Fruit fly (Drosophila melanogaster) whole organism, embryonic: ENCODE measurements around the gene mof.

Experiments used
- B-H2 ChIP-seq: fragments of 200-800 bp; sonication (Bioruptor generic); optimal IDR thresholded peaks from 2 replicates; lab custom pipeline; 2018; ENCODE audit warnings: missing biosample characterization, mild to moderate bottlenecking, missing genetic modification characterization
- CG10321 ChIP-seq: fragments of 200-800 bp; sonication (Bioruptor generic); IDR thresholded peaks from 2 replicates; pipeline ENCODE4 v1.3.6; 2022; ENCODE audit warnings: missing biosample characterization, missing genetic modification characterization
- CG10654 ChIP-seq: fragments of 200-800 bp; sonication (Bioruptor generic); optimal IDR thresholded peaks from 2 replicates; lab custom pipeline; 2016; ENCODE audit warnings: missing biosample characterization, missing genetic modification characterization
- CG12104 ChIP-seq: fragments of 200-800 bp; sonication (Bioruptor generic); optimal IDR thresholded peaks from 3 replicates; lab custom pipeline; 2016; ENCODE audit warnings: missing biosample characterization, missing genetic modification characterization
- CG12219 ChIP-seq: fragments of 200-800 bp; sonication (Bioruptor generic); optimal IDR thresholded peaks from 3 replicates; lab custom pipeline; 2018; ENCODE audit warnings: missing biosample characterization, mild to moderate bottlenecking, missing genetic modification characterization
- CG12299 ChIP-seq: fragments of 200-800 bp; sonication (Bioruptor generic); optimal IDR thresholded peaks from 2 replicates; lab custom pipeline; 2018; ENCODE audit warnings: missing biosample characterization, mild to moderate bottlenecking, missing genetic modification characterization
- CG12391 ChIP-seq: fragments of 200-800 bp; sonication (Bioruptor generic); optimal IDR thresholded peaks from 3 replicates; lab custom pipeline; 2018; ENCODE audit warnings: missing biosample characterization, mild to moderate bottlenecking, missing genetic modification characterization, moderate library complexity
- CG13775 ChIP-seq: fragments of 200-800 bp; sonication (Bioruptor generic); optimal IDR thresholded peaks from 3 replicates; lab custom pipeline; 2017; ENCODE audit warnings: missing biosample characterization, mild to moderate bottlenecking, missing genetic modification characterization
- CG1647 ChIP-seq: fragments of 200-800 bp; sonication (Bioruptor generic); optimal IDR thresholded peaks from 3 replicates; lab custom pipeline; 2016; ENCODE audit warnings: missing biosample characterization, missing genetic modification characterization
- CG17912 ChIP-seq: fragments of 200-800 bp; sonication (Bioruptor generic); optimal IDR thresholded peaks from 2 replicates; lab custom pipeline; 2018; ENCODE audit warnings: missing biosample characterization, mild to moderate bottlenecking, missing genetic modification characterization
- CG18619 ChIP-seq: fragments of 200-800 bp; sonication (Bioruptor generic); optimal IDR thresholded peaks from 3 replicates; lab custom pipeline; 2017; ENCODE audit warnings: missing biosample characterization, mild to moderate bottlenecking, missing genetic modification characterization
- CG30403 ChIP-seq: fragments of 200-800 bp; sonication (Bioruptor generic); optimal IDR thresholded peaks from 3 replicates; lab custom pipeline; 2016; ENCODE audit warnings: missing biosample characterization, missing genetic modification characterization
- CG43689 ChIP-seq: fragments of 200-800 bp; sonication (Bioruptor generic); IDR thresholded peaks from 2 replicates; pipeline ENCODE4 v1.3.6; 2022; ENCODE audit warnings: missing biosample characterization, missing genetic modification characterization
- CG4617 ChIP-seq: fragments of 200-800 bp; sonication (Bioruptor generic); optimal IDR thresholded peaks from 3 replicates; lab custom pipeline; 2016; ENCODE audit warnings: missing biosample characterization, missing genetic modification characterization, borderline replicate concordance
- CG5180 ChIP-seq: fragments of 200-800 bp; sonication (Bioruptor generic); optimal IDR thresholded peaks from 3 replicates; lab custom pipeline; 2017; ENCODE audit warnings: missing biosample characterization, missing genetic modification characterization, mild to moderate bottlenecking, moderate library complexity, missing genetic modification reagents
- CG7357 ChIP-seq: fragments of 200-800 bp; sonication (Bioruptor generic); IDR thresholded peaks from 3 replicates; pipeline ENCODE4 v1.3.6; 2022; ENCODE audit warnings: missing biosample characterization, missing genetic modification characterization
- CG7987 ChIP-seq: fragments of 200-800 bp; sonication (Bioruptor generic); optimal IDR thresholded peaks from 2 replicates; lab custom pipeline; 2018; ENCODE audit warnings: missing biosample characterization, mild to moderate bottlenecking, missing genetic modification characterization, moderate library complexity
- CkIIα-i1 ChIP-seq: fragments of 200-800 bp; sonication (Bioruptor generic); IDR thresholded peaks from 2 replicates; pipeline ENCODE4 v1.3.6; 2022; ENCODE audit warnings: missing biosample characterization, missing genetic modification characterization
- Elba2 ChIP-seq: fragments of 200-800 bp; sonication (Bioruptor generic); optimal IDR thresholded peaks from 3 replicates; lab custom pipeline; 2016; ENCODE audit warnings: missing biosample characterization, missing genetic modification characterization
- Gug ChIP-seq: fragments of 200-800 bp; sonication (Bioruptor generic); IDR thresholded peaks from 4 replicates; pipeline ENCODE4 v1.3.6; 2022; ENCODE audit warnings: missing biosample characterization, missing genetic modification characterization
- Hand ChIP-seq: fragments of 200-800 bp; sonication (Bioruptor generic); optimal IDR thresholded peaks from 2 replicates; lab custom pipeline; 2017; ENCODE audit warnings: mild to moderate bottlenecking, missing biosample characterization, missing genetic modification reagents, missing genetic modification characterization
- Hr3 ChIP-seq: fragments of 200-800 bp; sonication (Bioruptor generic); optimal IDR thresholded peaks from 3 replicates; lab custom pipeline; 2016; ENCODE audit warnings: missing biosample characterization, missing genetic modification characterization
- MTF-1 ChIP-seq: fragments of 200-800 bp; sonication (Bioruptor generic); optimal IDR thresholded peaks from 2 replicates; lab custom pipeline; 2018; ENCODE audit warnings: missing biosample characterization, mild to moderate bottlenecking, missing genetic modification characterization, borderline replicate concordance
- Nf-YA ChIP-seq: fragments of 200-800 bp; sonication (Bioruptor generic); IDR thresholded peaks from 2 replicates; pipeline ENCODE4 v1.3.6; 2022; ENCODE audit warnings: missing biosample characterization, missing genetic modification characterization
- Scr ChIP-seq: fragments of 200-800 bp; sonication (Bioruptor generic); IDR thresholded peaks from 2 replicates; pipeline ENCODE4 v1.3.6; 2022; ENCODE audit warnings: missing biosample characterization, missing genetic modification characterization; ENCODE audit not compliant: partially characterized antibody
- Sin3A ChIP-seq: fragments of >200 bp; optimal IDR thresholded peaks from 2 replicates; lab custom pipeline; 2018
- Six4 ChIP-seq: fragments of 200-800 bp; sonication (Bioruptor generic); optimal IDR thresholded peaks from 2 replicates; lab custom pipeline; 2016; ENCODE audit warnings: missing biosample characterization, missing genetic modification characterization
- Sox102F ChIP-seq: fragments of 200-800 bp; sonication (Bioruptor generic); optimal IDR thresholded peaks from 2 replicates; lab custom pipeline; 2018; ENCODE audit warnings: missing biosample characterization, mild to moderate bottlenecking, missing genetic modification characterization, moderate library complexity
- Ssrp ChIP-seq: fragments of 200-800 bp; sonication (Bioruptor generic); optimal IDR thresholded peaks from 2 replicates; lab custom pipeline; 2018; ENCODE audit warnings: missing biosample characterization, mild to moderate bottlenecking, missing genetic modification characterization, moderate library complexity
- Trl ChIP-seq, 3 experiments: fragments of >200 bp in 2 of 3; fragments of 200-800 bp in 1 of 3; sonication (Bioruptor generic) in 1 of 3; optimal IDR thresholded peaks; 2 replicates in 1 of 3; 3 replicates in 2 of 3; lab custom pipeline; 2016 to 2017; ENCODE audit warnings: missing biosample characterization in 1 of 3, missing genetic modification characterization in 1 of 3
- abd-A ChIP-seq: fragments of 200-800 bp; sonication (Bioruptor generic); optimal IDR thresholded peaks from 3 replicates; lab custom pipeline; 2019; ENCODE audit warnings: missing biosample characterization, mild to moderate bottlenecking, missing genetic modification characterization, moderate library complexity
- az2 ChIP-seq: fragments of 200-800 bp; sonication (Bioruptor generic); optimal IDR thresholded peaks from 3 replicates; lab custom pipeline; 2016; ENCODE audit warnings: missing biosample characterization, missing genetic modification characterization
- btn ChIP-seq: fragments of 200-800 bp; sonication (Bioruptor generic); optimal IDR thresholded peaks from 2 replicates; lab custom pipeline; 2016; ENCODE audit warnings: missing biosample characterization, missing genetic modification characterization
- cato ChIP-seq: fragments of 200-800 bp; sonication (Bioruptor generic); optimal IDR thresholded peaks from 2 replicates; lab custom pipeline; 2016; ENCODE audit warnings: missing biosample characterization, missing genetic modification characterization, borderline replicate concordance
- caup ChIP-seq: fragments of 200-800 bp; sonication (Bioruptor generic); optimal IDR thresholded peaks from 3 replicates; lab custom pipeline; 2017; ENCODE audit warnings: missing biosample characterization, mild to moderate bottlenecking, missing genetic modification characterization, moderate library complexity; ENCODE audit not compliant: severe bottlenecking
- chn ChIP-seq: fragments of 200-800 bp; sonication (Bioruptor generic); optimal IDR thresholded peaks from 2 replicates; lab custom pipeline; 2016; ENCODE audit warnings: missing biosample characterization, missing genetic modification characterization
- fu2 ChIP-seq: fragments of 200-800 bp; sonication (Bioruptor generic); optimal IDR thresholded peaks from 2 replicates; lab custom pipeline; 2016; ENCODE audit warnings: missing biosample characterization, missing genetic modification characterization
- gcm2 ChIP-seq: fragments of 200-800 bp; sonication (Bioruptor generic); optimal IDR thresholded peaks from 2 replicates; lab custom pipeline; 2016; ENCODE audit warnings: missing biosample characterization, missing genetic modification characterization
- lab ChIP-seq: fragments of 200-800 bp; sonication (Bioruptor generic); optimal IDR thresholded peaks from 3 replicates; lab custom pipeline; 2017; ENCODE audit warnings: missing biosample characterization, missing genetic modification characterization, mild to moderate bottlenecking, moderate library complexity, missing genetic modification reagents
- lilli ChIP-seq: fragments of 200-800 bp; sonication (Bioruptor generic); optimal IDR thresholded peaks from 3 replicates; lab custom pipeline; 2016; ENCODE audit warnings: missing biosample characterization, missing genetic modification characterization
- nau ChIP-seq: fragments of 200-800 bp; sonication (Bioruptor generic); optimal IDR thresholded peaks from 3 replicates; lab custom pipeline; 2017; ENCODE audit warnings: missing biosample characterization, mild to moderate bottlenecking, missing genetic modification characterization, missing genetic modification reagents
- onecut ChIP-seq: fragments of 200-800 bp; sonication (Bioruptor generic); IDR thresholded peaks from 2 replicates; pipeline ENCODE4 v1.3.6; 2022; ENCODE audit warnings: missing biosample characterization, missing genetic modification characterization
- pho ChIP-seq: fragments of 200-800 bp; sonication (Bioruptor generic); optimal IDR thresholded peaks from 2 replicates; lab custom pipeline; 2016; ENCODE audit warnings: missing biosample characterization, missing genetic modification characterization
- pzg ChIP-seq: fragments of 200-800 bp; sonication (Bioruptor generic); optimal IDR thresholded peaks from 3 replicates; lab custom pipeline; 2018; ENCODE audit warnings: missing biosample characterization, mild to moderate bottlenecking, missing genetic modification characterization, moderate library complexity
- repo ChIP-seq: fragments of 200-800 bp; sonication (Bioruptor generic); optimal IDR thresholded peaks from 2 replicates; lab custom pipeline; 2016; ENCODE audit warnings: missing biosample characterization, missing genetic modification characterization
- sd ChIP-seq: fragments of 200-800 bp; sonication (Bioruptor generic); optimal IDR thresholded peaks from 3 replicates; lab custom pipeline; 2018; ENCODE audit warnings: missing biosample characterization, mild to moderate bottlenecking, missing genetic modification characterization, moderate library complexity
- slbo ChIP-seq: fragments of 200-800 bp; sonication (Bioruptor generic); IDR thresholded peaks from 2 replicates; pipeline ENCODE4 v1.3.6; 2022; ENCODE audit warnings: missing biosample characterization, missing genetic modification characterization
- stwl ChIP-seq: fragments of 200-800 bp; sonication (Bioruptor generic); optimal IDR thresholded peaks from 3 replicates; lab custom pipeline; 2018; ENCODE audit warnings: missing biosample characterization, mild to moderate bottlenecking, missing genetic modification characterization, moderate library complexity
- vfl ChIP-seq: fragments of 200-800 bp; sonication (Bioruptor generic); optimal IDR thresholded peaks from 2 replicates; lab custom pipeline; 2016; ENCODE audit warnings: missing biosample characterization, missing genetic modification characterization
- yki ChIP-seq: fragments of >200 bp; optimal IDR thresholded peaks from 3 replicates; lab custom pipeline; 2018

Gene mof

dm6 chrX:5925793-5926418, 49.3 kb upstream of the mof start (continued):
- TF ChIP-seq lab (GFP tag; lab: Kevin White, UChicago) (no peak), CG7987 (no peak), vfl (GFP tag; lab: Kevin White, UChicago) (no peak), CG4617 (no peak), pho (no peak), repo (GFP tag; lab: Kevin White, UChicago) (no peak), CG10654 (GFP tag; lab: Kevin White, UChicago) (no peak), Hand (GFP tag; lab: Kevin White, UChicago) (no peak), CG12104 (GFP tag; lab: Kevin White, UChicago) (no peak), CG12299 (tag; lab: Kevin White, UChicago) (no peak), CG1647 (GFP tag; lab: Kevin White, UChicago) (no peak), B-H2 (no peak), Sin3A (lab: Kevin White, UChicago) (no peak), CG5180 (no peak), btn (GFP tag; lab: Kevin White, UChicago) (no peak), MTF-1 (GFP tag; lab: Kevin White, UChicago) (no peak), CG12219 (GFP tag; lab: Kevin White, UChicago) (peak; percentile 18), cato (GFP tag; lab: Kevin White, UChicago) (no peak), az2 (no peak), CkIIα-i1 (no peak), Six4 (GFP tag; lab: Kevin White, UChicago) (no peak), Sox102F (no peak), CG10321 (GFP tag; lab: Robert Waterston, UW) (no peak), chn (GFP tag; lab: Kevin White, UChicago) (no peak), abd-A (tag; lab: Kevin White, UChicago) (no peak), Nf-YA (GFP tag; lab: Robert Waterston, UW) (no peak), fu2 (GFP tag; lab: Kevin White, UChicago) (no peak), Ssrp (tag; lab: Kevin White, UChicago) (peak; percentile 40), Hr3 (GFP tag; lab: Kevin White, UChicago) (no peak), stwl (tag; lab: Kevin White, UChicago) (no peak), Scr (GFP tag; lab: Robert Waterston, UW) (no peak), Trl (optimal IDR thresholded peaks at IDR 0.05; lab: Kevin White, UChicago) (no peak), Trl (GFP tag; optimal IDR thresholded peaks at IDR 0.05; lab: Kevin White, UChicago) (no peak), pzg (GFP tag; lab: Kevin White, UChicago) (no peak), CG30403 (GFP tag; lab: Kevin White, UChicago) (no peak), CG43689 (GFP tag; lab: Robert Waterston, UW) (no peak), CG18619 (GFP tag; lab: Kevin White, UChicago) (no peak), CG7357 (GFP tag; lab: Robert Waterston, UW) (0 out of 3 replicates have a peak, but pooled peaks have one; percentile 17), Elba2 (GFP tag; lab: Kevin White, UChicago) (no peak), lilli (GFP tag; lab: Kevin White, UChicago) (no peak), gcm2 (GFP tag; lab: Kevin White, UChicago) (no peak), slbo (no peak), sd (tag; lab: Kevin White, UChicago) (no peak), yki (lab: Kevin White, UChicago) (no peak), CG17912 (GFP tag; lab: Kevin White, UChicago) (no peak), CG13775 (no peak), caup (GFP tag; lab: Kevin White, UChicago) (no peak), Gug (no peak), CG12391 (tag; lab: Kevin White, UChicago) (no peak), nau (GFP tag; lab: Kevin White, UChicago) (no peak), onecut (GFP tag; lab: Robert Waterston, UW) (0 out of 2 replicates have a peak, but pooled peaks have one; percentile 14)
